Worm (Caenorhabditis elegans) whole organism, midembryonic: Measurements from ENCODE around the gene K11D12.13.

ENCODE experiments used
- cog-1 ChIP-seq: sonication (generic microtip); optimal IDR thresholded peaks from 2 replicates; lab custom pipeline; 2016; ENCODE audit warnings: missing genetic modification characterization, missing compliant biosample characterization
- flt-1 ChIP-seq: fragments of 200-800 bp; sonication (Bioruptor generic); IDR thresholded peaks from 2 replicates; pipeline ENCODE4 v1.3.6; 2022; ENCODE audit warnings: missing genetic modification characterization, missing compliant biosample characterization
- klf-2 ChIP-seq: fragments of 200-800 bp; sonication (Bioruptor generic); conservative IDR thresholded peaks from 2 replicates; pipeline ENCODE4 v1.3.6; 2022; ENCODE audit warnings: missing genetic modification reagents, missing genetic modification characterization, missing compliant biosample characterization

DNA sequence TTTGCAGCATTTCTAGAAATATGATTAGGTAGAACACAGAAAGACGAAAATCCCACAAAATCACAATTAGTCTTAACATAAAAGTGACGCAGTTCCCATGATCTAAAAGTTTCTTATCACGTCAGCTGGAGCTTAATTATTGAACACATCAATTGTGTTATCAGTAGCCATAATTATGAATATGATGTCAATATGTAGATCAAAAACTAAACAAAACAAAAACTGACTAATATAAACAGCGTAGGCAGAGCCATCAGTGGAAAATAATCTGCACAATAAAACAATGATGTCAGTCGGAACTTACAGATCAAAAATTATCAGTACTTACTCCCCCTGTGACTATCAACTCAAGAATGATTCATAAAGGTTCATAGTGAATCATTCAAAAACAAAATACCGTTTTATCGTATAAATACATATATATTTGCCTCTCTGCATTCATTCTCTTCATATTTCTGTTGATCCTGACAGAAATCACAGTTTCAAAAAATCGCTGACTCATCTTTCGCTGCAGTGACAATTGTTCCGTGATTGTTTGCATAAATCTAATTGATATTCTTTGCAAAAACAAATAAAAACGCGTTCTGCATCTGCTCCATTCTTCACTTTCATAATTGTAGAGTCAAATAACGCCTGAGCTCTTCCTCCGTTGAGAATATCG, 20.9 kb upstream of the K11D12.13 start, which contains the start of gene srr-6:
- no peak for TF ChIP-seq flt-1 (GFP tag; lab: Robert Waterston, UW)
- TF ChIP-seq klf-2 (GFP tag; lab: Robert Waterston, UW) = no peak
- no peak for TF ChIP-seq cog-1
